Fruit fly (Drosophila melanogaster): ENCODE measurements around the gene CG43235.

DNA sequence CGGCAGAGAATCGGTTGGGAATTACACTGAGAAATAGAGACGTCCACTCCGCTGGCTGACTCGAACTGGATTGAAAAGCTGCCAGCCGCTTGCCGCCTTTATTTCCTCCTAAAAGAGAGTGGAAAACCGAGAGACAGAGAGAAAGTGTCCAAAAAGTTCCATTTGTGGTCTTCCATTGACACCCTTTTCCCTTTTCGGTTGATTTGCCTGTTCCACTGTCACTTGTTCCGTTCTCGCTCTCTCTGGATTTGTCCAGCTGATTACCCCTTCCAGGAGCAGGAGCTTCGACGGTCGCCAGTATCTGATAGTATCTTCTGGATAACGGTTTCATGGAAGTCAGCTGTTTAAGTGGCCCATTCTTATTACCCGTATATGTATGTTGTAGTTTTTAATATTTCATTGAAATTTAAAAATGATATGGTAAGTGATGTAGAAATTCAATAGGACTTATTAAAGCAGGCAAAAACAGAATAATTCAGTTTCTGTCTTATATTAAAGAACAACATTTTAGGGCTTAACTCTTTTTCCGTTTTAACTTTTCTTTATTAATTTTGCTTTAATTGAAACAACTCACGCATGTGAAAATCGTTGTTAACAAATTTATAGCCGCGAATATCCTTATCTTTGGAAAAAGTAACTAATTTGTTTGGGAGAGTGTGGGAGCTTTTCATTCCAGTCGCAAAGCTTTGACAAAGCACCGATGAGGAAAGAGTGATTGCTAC, 17.6 kb upstream of the CG43235 start, which contains the start of gene Slob:
- TF ChIP-seq CG13296 (GFP tag; optimal IDR thresholded peaks at IDR 0.05) (no peak), CG17385 (GFP tag; optimal IDR thresholded peaks at IDR 0.05) (no peak), C15 (GFP tag; IDR thresholded peaks at IDR 0.05) (no peak), CG14441 (GFP tag; IDR thresholded peaks at IDR 0.05) (no peak), ro (GFP tag; IDR thresholded peaks at IDR 0.05) (no peak), sna (GFP tag; IDR thresholded peaks at IDR 0.05; ENCODE audit: partially characterized antibody) (no peak)
